Fruit fly (Drosophila melanogaster) whole organism: Measurements from ENCODE around the gene Gr10b.

Source experiments
- CG8478 ChIP-seq: fragments of >200 bp; optimal IDR thresholded peaks from 2 replicates; lab custom pipeline; 2018; ENCODE audit warnings: inconsistent platforms
- pan ChIP-seq: fragments of >200 bp; optimal IDR thresholded peaks from 2 replicates; lab custom pipeline; 2017
- psq ChIP-seq: fragments of >200 bp; optimal IDR thresholded peaks from 2 replicates; lab custom pipeline; 2017
- usp ChIP-seq: fragments of >200 bp; optimal IDR thresholded peaks from 2 replicates; lab custom pipeline; 2017; ENCODE audit warnings: missing biosample characterization, missing genetic modification characterization, mixed read lengths

DNA sequence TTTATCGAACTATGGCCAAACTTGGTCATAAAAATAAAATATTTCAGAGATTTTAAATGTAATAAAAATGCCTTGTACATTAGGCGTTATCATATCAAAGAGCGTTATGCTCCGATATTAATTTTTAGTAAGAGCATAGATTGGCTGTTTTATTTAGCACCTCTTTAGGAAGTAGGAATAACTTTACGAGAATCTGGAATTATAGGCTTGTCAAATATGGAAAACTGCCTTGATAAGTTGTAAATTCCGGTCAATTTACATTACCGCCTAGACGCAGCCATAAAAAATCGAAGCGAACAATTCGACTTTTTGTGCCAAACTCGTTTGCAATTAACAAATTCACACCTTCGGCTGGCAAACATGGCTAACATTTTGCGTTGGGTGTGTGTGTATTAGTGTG lies 9.1 kb upstream of the Gr10b start:
- no peak for TF ChIP-seq pan (lab: Kevin White, UChicago)
- TF ChIP-seq psq (lab: Kevin White, UChicago) = no peak
- no peak for TF ChIP-seq usp (GFP tag; lab: Kevin White, UChicago)
- no peak for TF ChIP-seq CG8478 (lab: Kevin White, UChicago)
